Worm (Caenorhabditis elegans) whole organism, midembryonic: ENCODE results near the gene F32G8.2.
A peak's percentile ranks its signal among the peaks of the same experiment; 100 is the strongest.

Experiments
- T22C8.4 ChIP-seq: fragments of 200-800 bp; sonication (Bioruptor generic); IDR thresholded peaks from 2 replicates; pipeline ENCODE4 v1.3.6; 2022; ENCODE audit warnings: missing genetic modification characterization, missing compliant biosample characterization
- cog-1 ChIP-seq: sonication (generic microtip); optimal IDR thresholded peaks from 2 replicates; lab custom pipeline; 2016; ENCODE audit warnings: missing genetic modification characterization, missing compliant biosample characterization
- flt-1 ChIP-seq: fragments of 200-800 bp; sonication (Bioruptor generic); IDR thresholded peaks from 2 replicates; pipeline ENCODE4 v1.3.6; 2022; ENCODE audit warnings: missing genetic modification characterization, missing compliant biosample characterization
- klf-2 ChIP-seq: fragments of 200-800 bp; sonication (Bioruptor generic); conservative IDR thresholded peaks from 2 replicates; pipeline ENCODE4 v1.3.6; 2022; ENCODE audit warnings: missing genetic modification reagents, missing genetic modification characterization, missing compliant biosample characterization
- med-1 ChIP-seq: sonication (generic microtip); optimal IDR thresholded peaks from 2 replicates; lab custom pipeline; 2017; ENCODE audit warnings: missing genetic modification characterization, mild to moderate bottlenecking, missing compliant biosample characterization, antibody characterized with exemption, missing genetic modification reagents; ENCODE audit not compliant: insufficient read depth
- ref-1 ChIP-seq: fragments of 200-800 bp; sonication (Bioruptor generic); conservative IDR thresholded peaks from 2 replicates; pipeline ENCODE4 v1.3.6; 2022; ENCODE audit warnings: missing genetic modification reagents, missing genetic modification characterization, missing compliant biosample characterization
- tab-1 ChIP-seq: fragments of 200-800 bp; sonication (Bioruptor generic); IDR thresholded peaks from 2 replicates; pipeline ENCODE4 v1.3.6; 2022; ENCODE audit warnings: missing genetic modification characterization, missing compliant biosample characterization
- ztf-23 ChIP-seq: fragments of 200-800 bp; sonication (Bioruptor generic); IDR thresholded peaks from 2 replicates; pipeline ENCODE4 v1.3.6; 2022; ENCODE audit warnings: missing genetic modification reagents, missing genetic modification characterization, missing compliant biosample characterization
- ztf-29 ChIP-seq: fragments of 200-800 bp; sonication (Bioruptor generic); IDR thresholded peaks from 2 replicates; pipeline ENCODE4 v1.3.6; 2022; ENCODE audit warnings: missing genetic modification reagents, missing genetic modification characterization, missing compliant biosample characterization

Gene F32G8.2

DNA sequence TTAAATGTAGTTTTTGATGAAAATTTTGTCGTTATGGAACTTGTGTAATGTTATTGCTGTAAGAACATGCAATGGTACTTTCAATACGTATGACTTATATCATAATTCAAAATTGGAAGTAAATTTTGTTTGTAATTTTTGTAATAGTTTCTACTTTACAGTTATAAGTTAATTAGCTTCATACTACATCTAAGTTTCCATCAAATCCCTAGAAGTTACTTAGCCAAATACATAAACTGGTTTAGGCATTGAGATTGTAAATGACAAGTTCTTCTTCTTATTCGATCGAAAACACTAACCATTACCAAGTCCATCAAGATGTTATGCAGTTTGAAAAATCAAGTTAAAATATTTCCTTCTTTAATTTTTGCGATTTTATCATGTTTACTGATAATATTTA, at the start of gene F32G8.2:
TSS of gene F32G8.2 (plus strand) at position 301 of the 400 bp plus-strand sequence.
- TF ChIP-seq ztf-23 (no peak), ref-1 (no peak), klf-2 (GFP tag; lab: Robert Waterston, UW) (no peak), cog-1 (tag; lab: Kevin White, UChicago) (no peak), ztf-29 (GFP tag; lab: Robert Waterston, UW) (no peak), med-1 (GFP tag; lab: Kevin White, UChicago) (no peak), T22C8.4 (GFP tag; lab: Robert Waterston, UW) (no peak), tab-1 (no peak), flt-1 (GFP tag; lab: Robert Waterston, UW) (no peak)

DNA sequence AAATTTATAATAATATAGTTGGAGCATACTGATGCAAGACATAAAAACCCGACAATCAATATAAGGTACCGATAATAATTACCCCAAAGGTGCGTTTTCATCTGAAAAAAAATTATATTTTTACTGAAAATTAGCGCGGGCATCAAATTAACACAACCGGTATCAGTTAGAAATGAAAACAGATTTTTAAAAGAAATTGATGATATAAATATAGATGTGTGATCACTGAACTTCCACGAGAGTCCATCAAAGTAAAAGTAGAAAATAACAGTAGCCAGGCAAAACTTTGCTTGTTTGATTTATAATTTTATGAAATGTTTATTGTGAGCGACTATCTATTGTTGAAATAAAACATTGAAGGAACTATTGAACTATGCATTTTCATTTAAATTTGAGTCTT, 48.5 kb upstream of the F32G8.2 start, which contains the start of gene C35A5.3:
TSS of gene C35A5.3 (minus strand) at position 101 of the 400 bp plus-strand sequence.
- no peak for TF ChIP-seq ref-1
- TF ChIP-seq ztf-29 (GFP tag; lab: Robert Waterston, UW), result no peak
- TF ChIP-seq med-1 (GFP tag; lab: Kevin White, UChicago), result no peak
- no peak for TF ChIP-seq T22C8.4 (GFP tag; lab: Robert Waterston, UW)
- TF ChIP-seq cog-1 (tag; lab: Kevin White, UChicago), result no peak
- no peak for TF ChIP-seq klf-2 (GFP tag; lab: Robert Waterston, UW)
- TF ChIP-seq tab-1, result no peak
- TF ChIP-seq ztf-23, result no peak
- TF ChIP-seq flt-1 (GFP tag; lab: Robert Waterston, UW), result no peak

DNA sequence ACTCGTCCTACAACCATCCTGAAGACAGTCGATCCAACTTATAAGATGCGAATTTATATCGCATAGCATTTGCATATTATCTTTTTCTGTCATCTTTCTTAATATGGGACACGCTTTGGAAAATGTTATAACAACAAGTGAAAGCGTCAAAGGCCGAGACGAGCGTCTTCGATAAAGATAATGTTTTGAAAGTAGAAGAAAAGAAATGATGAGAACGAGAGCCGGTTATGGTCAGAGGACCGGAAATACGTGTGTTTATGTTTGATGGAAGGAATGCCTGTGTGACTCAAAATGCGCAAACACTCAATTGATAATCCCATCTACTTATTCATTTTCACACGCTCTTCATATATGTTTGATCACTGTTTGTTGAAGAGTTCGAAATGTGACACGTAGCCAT, 46.8 kb upstream of the F32G8.2 start, which contains the start of gene C35A5.11:
TSS of gene C35A5.11 (minus strand) at position 101 of the 400 bp plus-strand sequence.
- no peak for TF ChIP-seq ztf-29 (GFP tag; lab: Robert Waterston, UW)

DNA sequence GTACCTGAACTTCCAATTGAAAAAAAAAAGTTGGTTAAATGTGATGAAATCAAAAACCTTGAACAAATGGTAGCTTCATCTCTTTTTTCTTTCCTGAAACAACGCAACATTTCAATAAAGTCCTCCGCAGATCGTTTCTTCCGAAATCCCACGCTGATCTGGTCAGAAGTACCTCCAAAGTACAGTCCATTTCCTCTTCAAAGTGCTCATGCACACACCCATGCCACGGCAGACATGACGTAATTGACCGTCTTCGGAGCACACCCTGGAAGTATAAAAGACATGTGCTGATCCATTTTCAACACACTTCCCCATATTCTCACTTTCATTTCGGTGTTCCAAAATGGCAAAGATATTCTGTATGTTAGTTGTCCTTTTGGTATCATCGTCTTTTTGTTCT, 45.9 kb upstream of the F32G8.2 start, which contains the start of gene C35A5.10:
TSS of gene C35A5.10 (plus strand) at position 301 of the 400 bp plus-strand sequence.
- TF ChIP-seq cog-1 (tag; lab: Kevin White, UChicago) (no peak), T22C8.4 (GFP tag; lab: Robert Waterston, UW) (no peak), tab-1 (no peak), klf-2 (GFP tag; lab: Robert Waterston, UW) (no peak), flt-1 (GFP tag; lab: Robert Waterston, UW) (no peak), ref-1 (no peak), ztf-23 (no peak), ztf-29 (GFP tag; lab: Robert Waterston, UW) (no peak), med-1 (GFP tag; lab: Kevin White, UChicago) (no peak)

DNA sequence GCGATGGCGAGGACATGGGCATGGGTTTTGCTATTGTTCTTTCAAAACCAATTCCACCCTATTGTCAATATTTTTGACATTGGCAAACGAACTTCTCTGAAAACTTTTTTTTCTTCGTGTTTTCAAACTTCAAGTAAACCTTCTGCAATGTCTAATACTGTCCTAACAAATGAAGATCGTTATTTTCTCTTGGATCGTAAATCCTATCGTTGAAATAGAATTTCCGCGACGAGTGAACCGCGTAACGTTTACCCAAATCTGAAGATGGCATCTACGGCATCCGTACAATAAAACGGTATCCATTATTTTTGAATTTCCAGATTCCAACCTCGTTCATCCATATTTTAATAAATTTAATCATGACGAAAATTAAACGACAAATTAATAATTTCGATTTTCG, 44.3 kb upstream of the F32G8.2 start, which contains the start of gene C35A5.5:
TSS of gene C35A5.5 (plus strand) at position 301 of the 400 bp plus-strand sequence.
- TF ChIP-seq ref-1 (no peak), T22C8.4 (GFP tag; lab: Robert Waterston, UW) (no peak), med-1 (GFP tag; lab: Kevin White, UChicago) (no peak), tab-1 (no peak), flt-1 (GFP tag; lab: Robert Waterston, UW) (no peak), klf-2 (GFP tag; lab: Robert Waterston, UW) (no peak), ztf-29 (GFP tag; lab: Robert Waterston, UW) (no peak), cog-1 (tag; lab: Kevin White, UChicago) (no peak), ztf-23 (no peak)

DNA sequence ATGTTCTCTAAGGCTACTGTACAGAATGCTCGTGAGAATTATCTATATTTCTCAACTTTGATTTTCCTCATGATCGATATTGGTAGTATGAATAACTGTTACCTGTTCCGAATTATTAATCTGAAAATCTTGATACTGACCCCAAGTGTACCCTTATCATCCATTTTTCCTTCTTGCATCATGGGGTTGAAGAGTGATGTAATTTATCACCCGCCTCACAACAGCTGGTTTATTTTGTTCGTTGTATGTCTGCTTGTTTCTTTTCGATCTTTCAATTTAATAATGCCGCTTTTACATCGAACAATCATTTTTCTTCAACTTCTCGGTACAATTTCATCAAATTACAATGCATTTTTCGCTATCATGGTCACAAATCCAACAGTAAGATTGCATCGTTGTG, 41.0 kb upstream of the F32G8.2 start, which contains the start of gene C35A5.6:
TSS of gene C35A5.6 (plus strand) at position 283 of the 400 bp plus-strand sequence.
- no peak for TF ChIP-seq klf-2 (GFP tag; lab: Robert Waterston, UW)
- TF ChIP-seq ztf-29 (GFP tag; lab: Robert Waterston, UW), result no peak
- TF ChIP-seq ztf-23, result no peak
- no peak for TF ChIP-seq ref-1
- no peak for TF ChIP-seq med-1 (GFP tag; lab: Kevin White, UChicago)
- no peak for TF ChIP-seq T22C8.4 (GFP tag; lab: Robert Waterston, UW)
- TF ChIP-seq flt-1 (GFP tag; lab: Robert Waterston, UW), result no peak
- TF ChIP-seq tab-1, result no peak
- no peak for TF ChIP-seq cog-1 (tag; lab: Kevin White, UChicago)

DNA sequence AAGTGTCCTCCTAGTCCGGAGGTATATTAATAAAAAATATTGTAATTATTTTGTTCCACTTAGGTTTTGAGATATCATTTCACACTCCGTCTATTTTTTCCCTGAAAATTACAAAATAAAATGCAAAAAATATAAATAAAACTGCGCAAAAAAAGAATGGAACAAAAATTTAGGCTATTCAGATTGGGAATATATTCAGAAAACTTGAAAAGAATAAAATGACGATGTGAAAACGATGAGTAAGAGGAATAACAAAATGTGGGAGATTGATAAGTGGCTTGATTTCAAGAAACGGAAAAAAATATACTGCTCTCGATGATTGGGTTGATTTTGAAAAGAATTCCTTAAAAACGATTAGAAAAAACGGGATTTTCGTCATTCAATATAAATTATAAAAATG, 35.5 kb upstream of the F32G8.2 start, which contains the start of gene dmsr-8:
TSS of gene dmsr-8 (minus strand) at position 101 of the 400 bp plus-strand sequence.
- TF ChIP-seq flt-1 (GFP tag; lab: Robert Waterston, UW) (no peak), klf-2 (GFP tag; lab: Robert Waterston, UW) (no peak), med-1 (GFP tag; lab: Kevin White, UChicago) (no peak), cog-1 (tag; lab: Kevin White, UChicago) (no peak), ztf-29 (GFP tag; lab: Robert Waterston, UW) (no peak)

DNA sequence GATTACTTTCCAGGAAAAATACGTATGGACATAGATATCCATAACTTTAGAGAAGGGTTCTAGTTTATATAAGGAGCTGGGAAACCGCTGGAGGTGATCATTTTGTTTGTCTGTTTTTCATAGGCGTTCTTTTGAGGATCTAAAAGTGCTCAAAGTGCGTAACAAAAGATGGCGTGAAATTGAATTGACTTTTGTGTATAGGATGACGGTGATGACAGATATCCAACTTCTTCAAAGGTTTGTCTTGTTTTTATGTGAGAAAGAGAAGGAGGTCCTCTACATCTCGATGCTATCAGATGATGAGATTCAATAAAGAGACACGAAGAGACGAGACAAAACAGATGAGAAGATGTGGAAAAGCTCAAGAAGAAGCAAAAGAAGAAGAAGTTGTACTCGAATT, 33.1 kb upstream of the F32G8.2 start:
- TF ChIP-seq klf-2 (GFP tag; lab: Robert Waterston, UW) (no peak), ztf-23 (no peak), ref-1 (no peak), tab-1 (no peak), ztf-29 (GFP tag; lab: Robert Waterston, UW) (no peak)

DNA sequence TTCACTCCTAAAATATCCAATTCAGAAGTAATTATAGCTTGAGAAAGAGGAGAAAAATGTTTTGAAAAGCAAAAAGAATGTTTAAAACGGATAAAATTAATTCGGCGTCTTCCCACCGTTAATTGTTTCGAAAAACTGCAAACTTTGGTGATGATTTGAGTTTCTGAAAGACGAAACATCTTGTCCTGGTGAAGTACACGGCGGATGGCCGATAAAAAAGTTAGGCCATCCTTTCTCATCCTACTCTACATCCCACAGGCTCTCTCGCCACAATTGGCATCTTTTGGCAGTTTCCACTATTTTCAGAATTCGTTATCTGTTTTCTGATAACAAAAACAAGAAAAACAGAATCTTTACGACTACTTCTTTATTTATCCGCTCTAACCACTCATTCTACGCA, 23.9 kb upstream of the F32G8.2 start, which contains the start of the genes C35A5.8 and hda-11:
TSS of gene C35A5.8 (minus strand) at position 7 of the 400 bp plus-strand sequence.
TSS of gene hda-11 (plus strand) at position 283 of the 400 bp plus-strand sequence.
- TF ChIP-seq T22C8.4 (GFP tag; lab: Robert Waterston, UW) (no peak), ztf-23 (no peak), med-1 (GFP tag; lab: Kevin White, UChicago) (no peak), cog-1 (tag; lab: Kevin White, UChicago) (peak; percentile 3), flt-1 (GFP tag; lab: Robert Waterston, UW) (peak; percentile 79; the same call in 1 of the 2 replicates), tab-1 (no peak), ztf-29 (GFP tag; lab: Robert Waterston, UW) (no peak), ref-1 (no peak), klf-2 (GFP tag; lab: Robert Waterston, UW) (0 out of 2 replicates have a peak, but pooled peaks have one; percentile 27)

DNA sequence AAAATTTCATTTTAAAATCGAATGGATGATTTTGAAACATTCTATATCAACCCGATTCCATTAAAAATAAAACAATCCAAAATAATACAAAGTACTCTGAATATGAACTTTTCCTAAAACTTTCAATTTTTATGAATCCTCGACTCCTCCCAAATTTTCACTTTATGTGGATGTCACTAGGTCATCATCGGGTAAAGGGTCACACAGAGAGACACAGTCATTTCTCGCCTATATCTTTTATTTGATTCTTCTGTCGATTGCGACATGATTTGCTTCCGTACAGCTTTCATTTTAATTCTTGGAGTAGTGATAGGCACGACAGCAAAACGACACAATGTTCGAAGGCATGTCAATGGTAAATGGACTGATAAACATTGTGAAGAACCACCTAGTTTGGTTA, 21.3 kb upstream of the F32G8.2 start, which contains the start of gene F25D1.3:
TSS of gene F25D1.3 (plus strand) at position 225 of the 400 bp plus-strand sequence.
- TF ChIP-seq med-1 (GFP tag; lab: Kevin White, UChicago) (no peak), ztf-29 (GFP tag; lab: Robert Waterston, UW) (no peak), ztf-23 (no peak), tab-1 (no peak), T22C8.4 (GFP tag; lab: Robert Waterston, UW) (no peak), ref-1 (no peak), flt-1 (GFP tag; lab: Robert Waterston, UW) (no peak), cog-1 (tag; lab: Kevin White, UChicago) (no peak), klf-2 (GFP tag; lab: Robert Waterston, UW) (no peak)
